Worm (Caenorhabditis elegans) whole organism, L3 larva: ENCODE data around the gene inx-18.

Experiments used
- R02D3.7 ChIP-seq: fragments of 150-350 bp; optimal IDR thresholded peaks from 2 replicates; lab custom pipeline; 2014; ENCODE audit warnings: missing biosample characterization, missing genetic modification characterization
- ZK546.5 ChIP-seq: sonication (generic microtip); optimal IDR thresholded peaks from 2 replicates; lab custom pipeline; 2017; ENCODE audit warnings: missing biosample characterization, missing genetic modification characterization
- aly-2 ChIP-seq: fragments of 150-350 bp; optimal IDR thresholded peaks from 2 replicates; lab custom pipeline; 2014; ENCODE audit warnings: missing biosample characterization, missing genetic modification characterization
- ama-1 ChIP-seq: fragments of 150-350 bp; optimal IDR thresholded peaks from 2 replicates; lab custom pipeline; 2018
- ceh-28 ChIP-seq: fragments of 150-350 bp; optimal IDR thresholded peaks from 2 replicates; lab custom pipeline; 2014; ENCODE audit warnings: missing biosample characterization, missing genetic modification reagents, missing genetic modification characterization
- ceh-9 ChIP-seq: sonication (generic microtip); optimal IDR thresholded peaks from 2 replicates; lab custom pipeline; 2018; ENCODE audit warnings: missing biosample characterization, missing genetic modification characterization
- egl-5 ChIP-seq: fragments of 150-350 bp; optimal IDR thresholded peaks from 2 replicates; lab custom pipeline; 2017; ENCODE audit warnings: missing biosample characterization, missing genetic modification reagents, missing genetic modification characterization, inconsistent platforms
- elt-1 ChIP-seq: fragments of 150-350 bp; optimal IDR thresholded peaks from 2 replicates; lab custom pipeline; 2014; ENCODE audit warnings: missing biosample characterization, missing genetic modification characterization
- elt-2 ChIP-seq: sonication (generic microtip); optimal IDR thresholded peaks from 2 replicates; lab custom pipeline; 2016; ENCODE audit warnings: missing genetic modification reagents, mild to moderate bottlenecking, missing genetic modification characterization, missing compliant biosample characterization
- eor-1 ChIP-seq, 2 experiments: fragments of 150-350 bp; optimal IDR thresholded peaks; 2 replicates each; lab custom pipeline; 2014 to 2018; ENCODE audit warnings: missing biosample characterization in 2 of 2, missing genetic modification characterization in 2 of 2
- fkh-10 ChIP-seq: sonication (generic microtip); optimal IDR thresholded peaks from 2 replicates; lab custom pipeline; 2017; ENCODE audit warnings: missing biosample characterization, missing genetic modification reagents, missing genetic modification characterization
- fkh-2 ChIP-seq: fragments of 150-350 bp; optimal IDR thresholded peaks from 2 replicates; lab custom pipeline; 2014; ENCODE audit warnings: missing biosample characterization, missing genetic modification reagents, missing genetic modification characterization
- hmg-11 ChIP-seq: sonication (generic microtip); optimal IDR thresholded peaks from 2 replicates; lab custom pipeline; 2016; ENCODE audit warnings: missing genetic modification characterization, missing compliant biosample characterization
- lin-15B ChIP-seq: fragments of 150-350 bp; optimal IDR thresholded peaks from 2 replicates; lab custom pipeline; 2014; ENCODE audit warnings: missing biosample characterization, missing genetic modification characterization
- mml-1 ChIP-seq: fragments of 150-350 bp; sonication (generic microtip); optimal IDR thresholded peaks from 3 replicates; lab custom pipeline; 2014; ENCODE audit warnings: missing biosample characterization, missing genetic modification characterization
- nfya-1 ChIP-seq: sonication (generic microtip); optimal IDR thresholded peaks from 2 replicates; lab custom pipeline; 2017; ENCODE audit warnings: missing genetic modification characterization, mild to moderate bottlenecking, missing compliant biosample characterization, antibody characterized with exemption, moderate library complexity; ENCODE audit not compliant: insufficient read depth
- nhr-11 ChIP-seq: fragments of 150-350 bp; optimal IDR thresholded peaks from 2 replicates; lab custom pipeline; 2014; ENCODE audit warnings: missing biosample characterization, missing genetic modification characterization
- nhr-23 ChIP-seq: fragments of 150-350 bp; optimal IDR thresholded peaks from 2 replicates; lab custom pipeline; 2014; ENCODE audit warnings: missing biosample characterization, missing genetic modification reagents, missing genetic modification characterization
- nhr-237 ChIP-seq: fragments of 150-350 bp; optimal IDR thresholded peaks from 2 replicates; lab custom pipeline; 2014; ENCODE audit warnings: missing biosample characterization, missing genetic modification characterization
- nhr-25 ChIP-seq: sonication (generic microtip); optimal IDR thresholded peaks from 2 replicates; lab custom pipeline; 2017; ENCODE audit warnings: missing biosample characterization, missing genetic modification characterization
- nhr-28 ChIP-seq: fragments of 150-350 bp; optimal IDR thresholded peaks from 2 replicates; lab custom pipeline; 2014; ENCODE audit warnings: missing biosample characterization, missing genetic modification characterization
- nhr-76 ChIP-seq: fragments of 150-350 bp; sonication (generic microtip); optimal IDR thresholded peaks from 5 replicates; lab custom pipeline; 2014; ENCODE audit warnings: missing biosample characterization, missing genetic modification characterization
- nhr-77 ChIP-seq: fragments of 150-350 bp; optimal IDR thresholded peaks from 2 replicates; lab custom pipeline; 2014; ENCODE audit warnings: missing biosample characterization, missing genetic modification characterization
- pha-4 ChIP-seq: fragments of 150-350 bp; optimal IDR thresholded peaks from 2 replicates; lab custom pipeline; 2014; ENCODE audit warnings: missing biosample characterization, missing genetic modification reagents, missing genetic modification characterization
- pqm-1 ChIP-seq: fragments of 150-350 bp; optimal IDR thresholded peaks from 2 replicates; lab custom pipeline; 2017; ENCODE audit warnings: missing biosample characterization, missing genetic modification characterization, inconsistent platforms
- sea-2 ChIP-seq: fragments of 150-350 bp; sonication (generic microtip); optimal IDR thresholded peaks from 4 replicates; lab custom pipeline; 2014; ENCODE audit warnings: missing biosample characterization, missing genetic modification reagents, missing genetic modification characterization
- skn-1 ChIP-seq: fragments of 150-350 bp; optimal IDR thresholded peaks from 2 replicates; lab custom pipeline; 2014; ENCODE audit warnings: missing biosample characterization, missing genetic modification characterization
- snpc-4 ChIP-seq: fragments of 150-350 bp; optimal IDR thresholded peaks from 2 replicates; lab custom pipeline; 2014; ENCODE audit warnings: missing biosample characterization, missing genetic modification characterization
- unc-39 ChIP-seq: sonication (generic microtip); optimal IDR thresholded peaks from 4 replicates; lab custom pipeline; 2017; ENCODE audit warnings: missing biosample characterization, missing genetic modification characterization
- zag-1 ChIP-seq: fragments of 150-350 bp; optimal IDR thresholded peaks from 2 replicates; lab custom pipeline; 2014; ENCODE audit warnings: missing biosample characterization, missing genetic modification characterization
- ztf-4 ChIP-seq: fragments of 150-350 bp; optimal IDR thresholded peaks from 2 replicates; lab custom pipeline; 2014; ENCODE audit warnings: missing biosample characterization, missing genetic modification characterization

The inx-18 gene

DNA sequence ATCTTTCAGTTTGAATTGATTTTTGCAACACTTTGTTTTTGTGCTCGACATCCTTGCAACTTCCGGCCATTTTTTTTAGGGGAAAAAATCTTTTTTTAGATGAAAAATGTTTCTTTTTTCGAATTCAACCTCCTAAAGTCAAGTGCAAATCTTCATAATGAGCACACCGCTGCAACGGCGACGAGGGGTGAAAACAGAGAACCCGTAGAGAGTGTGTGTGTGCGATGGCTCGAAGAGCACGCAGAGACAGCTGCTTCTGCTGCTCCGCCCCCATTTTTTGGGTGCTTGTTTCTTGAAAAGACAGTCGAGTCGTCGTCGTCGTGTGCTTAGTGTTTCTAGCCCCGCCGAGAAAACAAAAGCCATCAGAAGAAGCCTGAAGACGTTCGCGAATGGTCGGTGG, at the start of gene inx-18:
TSS of gene inx-18 (plus strand) at position 301 of the 400 bp plus-strand sequence.
- TF ChIP-seq fkh-2 (no peak), eor-1 (tag; optimal IDR thresholded peaks at IDR 0.05; lab: Kevin White, UChicago) (no peak), elt-1 (tag; lab: Kevin White, UChicago) (no peak), elt-2 (tag; lab: Kevin White, UChicago) (no peak), R02D3.7 (tag; lab: Kevin White, UChicago) (no peak), ztf-4 (no peak), aly-2 (tag; lab: Kevin White, UChicago) (no peak), pqm-1 (tag; lab: Kevin White, UChicago) (no peak), nhr-77 (no peak), zag-1 (no peak)

DNA sequence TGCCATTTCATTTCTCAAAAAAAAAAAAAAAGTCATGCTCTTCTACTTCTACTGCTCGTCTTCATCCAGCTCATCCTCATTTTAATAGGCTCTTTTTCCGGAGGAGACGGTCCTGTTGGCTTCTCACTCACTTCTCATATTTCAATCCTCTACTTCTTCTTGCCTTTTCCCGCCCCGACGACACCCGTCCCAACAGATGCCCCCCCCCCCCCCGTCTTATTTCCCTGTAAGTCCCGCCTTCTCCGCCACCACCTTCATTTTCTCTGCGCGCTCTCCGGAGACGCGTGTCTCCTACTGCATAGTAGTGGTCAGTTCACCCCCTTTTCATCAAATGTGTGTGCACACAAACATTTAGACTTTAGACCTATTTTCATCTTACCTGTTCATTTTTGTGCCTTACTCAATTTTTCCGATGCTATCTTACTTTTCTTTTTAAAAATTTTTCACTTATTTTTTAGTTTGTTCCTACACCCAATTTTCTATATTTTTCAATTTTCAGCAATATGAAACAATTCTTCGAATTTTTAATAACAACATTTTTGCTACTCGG, 47.3 kb upstream of the inx-18 start, which contains the start of gene efn-4:
TSS of gene efn-4 (plus strand) at position 500 of the 550 bp plus-strand sequence.
- TF ChIP-seq skn-1 (tag; lab: Kevin White, UChicago): no peak

ce11 chrIV:560314-560713, 45.8 kb upstream of the inx-18 start:
- TF ChIP-seq eor-1 (tag; optimal IDR thresholded peaks at IDR 0.05; lab: Kevin White, UChicago): no peak
- no peak for TF ChIP-seq skn-1 (tag; lab: Kevin White, UChicago)
- TF ChIP-seq nhr-25 (tag; lab: Kevin White, UChicago): no peak
- TF ChIP-seq R02D3.7 (tag; lab: Kevin White, UChicago): no peak
- TF ChIP-seq zag-1: no peak
- no peak for TF ChIP-seq ceh-9 (tag; lab: Kevin White, UChicago)
- TF ChIP-seq nhr-76 (tag; lab: Kevin White, UChicago): no peak
- TF ChIP-seq ama-1 (lab: Kevin White, UChicago): no peak

- TF ChIP-seq elt-1 (tag; lab: Kevin White, UChicago): no peak
- no peak for TF ChIP-seq nhr-76 (tag; lab: Kevin White, UChicago)
- TF ChIP-seq lin-15B: no peak
- no peak for TF ChIP-seq nhr-23 (tag; lab: Kevin White, UChicago)
- no peak for TF ChIP-seq ZK546.5 (tag; lab: Kevin White, UChicago)
- no peak for TF ChIP-seq elt-2 (tag; lab: Kevin White, UChicago)
- no peak for TF ChIP-seq nhr-11 (tag; lab: Kevin White, UChicago)
- no peak for TF ChIP-seq nhr-237
- TF ChIP-seq snpc-4 (tag; lab: Kevin White, UChicago): no peak
- no peak for TF ChIP-seq pqm-1 (tag; lab: Kevin White, UChicago)
- no peak for TF ChIP-seq ceh-28 (tag; lab: Kevin White, UChicago)
- no peak for TF ChIP-seq nhr-28 (tag; lab: Kevin White, UChicago)
- TF ChIP-seq sea-2 (GFP tag; lab: Kevin White, UChicago): no peak
- no peak for TF ChIP-seq R02D3.7 (tag; lab: Kevin White, UChicago)
- TF ChIP-seq ama-1 (lab: Kevin White, UChicago): no peak
- no peak for TF ChIP-seq egl-5
Measured at ce11 chrIV:560780-561179, 45.4 kb upstream of the inx-18 start.

DNA sequence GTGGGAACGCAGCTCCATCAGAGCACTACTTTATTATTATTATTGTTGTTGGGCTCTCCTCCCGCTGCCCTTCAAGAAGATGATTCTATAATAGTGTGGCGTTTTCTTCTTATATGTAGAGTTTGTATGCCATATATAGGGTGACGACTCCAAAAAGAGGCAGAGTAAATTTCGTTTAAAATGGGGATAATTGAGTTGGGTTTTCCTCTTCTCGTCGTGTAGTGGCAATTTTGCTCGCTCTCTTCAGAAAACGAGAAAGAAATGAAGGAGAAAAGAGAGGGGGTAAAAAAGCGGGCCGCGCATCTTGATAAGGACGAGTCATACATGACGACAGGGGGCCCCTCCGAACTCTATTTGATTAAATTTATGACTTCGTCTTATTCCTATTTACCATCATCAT, 42.7 kb upstream of the inx-18 start:
- peak; percentile 50 for TF ChIP-seq fkh-10 (GFP tag; lab: Kevin White, UChicago)
- no peak for TF ChIP-seq zag-1

DNA sequence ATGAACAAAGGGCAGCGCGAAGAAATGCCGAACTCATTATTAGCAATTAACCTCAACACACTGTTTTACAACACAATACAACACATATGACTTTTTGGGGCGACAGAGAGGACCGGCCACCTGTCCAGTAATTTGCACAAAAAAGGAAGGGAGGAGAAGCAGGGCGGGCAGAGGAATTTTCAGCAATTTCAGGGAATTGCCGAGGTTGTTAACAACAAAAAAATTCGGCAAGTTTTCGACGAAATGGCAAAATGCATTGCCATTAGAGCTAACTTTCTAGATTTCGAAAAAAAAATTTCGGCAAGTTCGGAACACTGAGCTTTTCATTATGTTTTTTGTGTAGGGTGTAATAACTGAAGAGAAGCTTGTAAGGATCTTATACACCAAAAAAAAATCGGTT, 42.2 kb upstream of the inx-18 start:
- TF ChIP-seq pha-4 (tag; lab: Kevin White, UChicago): no peak
- TF ChIP-seq nhr-25 (tag; lab: Kevin White, UChicago): no peak
- no peak for TF ChIP-seq eor-1 (tag; optimal IDR thresholded peaks at IDR 0.05; lab: Kevin White, UChicago)
- TF ChIP-seq mml-1 (tag; lab: Kevin White, UChicago): no peak
- TF ChIP-seq elt-1 (tag; lab: Kevin White, UChicago): no peak
- TF ChIP-seq nfya-1 (tag; lab: Kevin White, UChicago): no peak
- TF ChIP-seq ZK546.5 (tag; lab: Kevin White, UChicago): no peak
- TF ChIP-seq unc-39: no peak
- no peak for TF ChIP-seq egl-5
- no peak for TF ChIP-seq skn-1 (tag; lab: Kevin White, UChicago)
- no peak for TF ChIP-seq nhr-76 (tag; lab: Kevin White, UChicago)
- no peak for TF ChIP-seq fkh-10 (GFP tag; lab: Kevin White, UChicago)
- TF ChIP-seq sea-2 (GFP tag; lab: Kevin White, UChicago): no peak
- no peak for TF ChIP-seq nhr-23 (tag; lab: Kevin White, UChicago)
- no peak for TF ChIP-seq hmg-11 (tag; lab: Kevin White, UChicago)
- TF ChIP-seq R02D3.7 (tag; lab: Kevin White, UChicago): no peak
